Worm (Caenorhabditis elegans): ENCODE results near the gene T06D8.10.

Gene T06D8.10

ce11 chrII:11221771-11222355 lies 25.5 kb downstream of the T06D8.10 start, which contains the start of gene plpr-1:
Gene plpr-1, plus strand, starts transcription at chrII:11222305.
- TF ChIP-seq ets-7 (tag; optimal IDR thresholded peaks at IDR 0.05): no peak
- TF ChIP-seq tbx-11 (GFP tag; IDR thresholded peaks at IDR 0.05): no peak
- TF ChIP-seq hmbx-1 (tag; optimal IDR thresholded peaks at IDR 0.05): no peak
- TF ChIP-seq tra-4 (tag; optimal IDR thresholded peaks at IDR 0.05): no peak
- TF ChIP-seq sea-1 (GFP tag; conservative IDR thresholded peaks at IDR 0.05): no peak
- TF ChIP-seq scrt-1 (GFP tag; IDR thresholded peaks at IDR 0.05): no peak
- no peak for TF ChIP-seq B0310.2 (tag; optimal IDR thresholded peaks at IDR 0.05)
- no peak for TF ChIP-seq F13C5.2 (tag; optimal IDR thresholded peaks at IDR 0.05)
- no peak for TF ChIP-seq ceh-13 (GFP tag; optimal IDR thresholded peaks at IDR 0.05)
- TF ChIP-seq ama-1 (optimal IDR thresholded peaks at IDR 0.05): no peak
- no peak for TF ChIP-seq aly-1 (tag; optimal IDR thresholded peaks at IDR 0.05)
- no peak for TF ChIP-seq pes-1 (GFP tag; IDR thresholded peaks at IDR 0.05)
- no peak for TF ChIP-seq hmg-4 (GFP tag; optimal IDR thresholded peaks at IDR 0.05)
- no peak for TF ChIP-seq tbx-37 (GFP tag; conservative IDR thresholded peaks at IDR 0.05)
- no peak for TF ChIP-seq ceh-36 (tag; optimal IDR thresholded peaks at IDR 0.05)
- TF ChIP-seq flt-1 (GFP tag; IDR thresholded peaks at IDR 0.05): no peak

- no peak for TF ChIP-seq tbx-37 (GFP tag; conservative IDR thresholded peaks at IDR 0.05)
- no peak for TF ChIP-seq pes-1 (GFP tag; IDR thresholded peaks at IDR 0.05)
- no peak for TF ChIP-seq ama-1 (optimal IDR thresholded peaks at IDR 0.05)
- TF ChIP-seq tra-4 (tag; optimal IDR thresholded peaks at IDR 0.05): no peak
- no peak for TF ChIP-seq hnd-1 (tag; optimal IDR thresholded peaks at IDR 0.05)
- TF ChIP-seq aly-1 (tag; optimal IDR thresholded peaks at IDR 0.05): no peak
- TF ChIP-seq tbx-11 (GFP tag; IDR thresholded peaks at IDR 0.05): no peak
- no peak for TF ChIP-seq ceh-13 (GFP tag; optimal IDR thresholded peaks at IDR 0.05)
- no peak for TF ChIP-seq hmg-4 (GFP tag; optimal IDR thresholded peaks at IDR 0.05)
- TF ChIP-seq B0310.2 (tag; optimal IDR thresholded peaks at IDR 0.05): no peak
- no peak for TF ChIP-seq flt-1 (GFP tag; IDR thresholded peaks at IDR 0.05)
- no peak for TF ChIP-seq scrt-1 (GFP tag; IDR thresholded peaks at IDR 0.05)
- TF ChIP-seq hmbx-1 (tag; optimal IDR thresholded peaks at IDR 0.05): no peak
- no peak for TF ChIP-seq F13C5.2 (tag; optimal IDR thresholded peaks at IDR 0.05)
- TF ChIP-seq ets-7 (tag; optimal IDR thresholded peaks at IDR 0.05): no peak
- TF ChIP-seq sea-1 (GFP tag; conservative IDR thresholded peaks at IDR 0.05): no peak
- TF ChIP-seq ceh-36 (tag; optimal IDR thresholded peaks at IDR 0.05): no peak
Measured at ce11 chrII:11205783-11206182, 41.5 kb downstream of the T06D8.10 start.

DNA sequence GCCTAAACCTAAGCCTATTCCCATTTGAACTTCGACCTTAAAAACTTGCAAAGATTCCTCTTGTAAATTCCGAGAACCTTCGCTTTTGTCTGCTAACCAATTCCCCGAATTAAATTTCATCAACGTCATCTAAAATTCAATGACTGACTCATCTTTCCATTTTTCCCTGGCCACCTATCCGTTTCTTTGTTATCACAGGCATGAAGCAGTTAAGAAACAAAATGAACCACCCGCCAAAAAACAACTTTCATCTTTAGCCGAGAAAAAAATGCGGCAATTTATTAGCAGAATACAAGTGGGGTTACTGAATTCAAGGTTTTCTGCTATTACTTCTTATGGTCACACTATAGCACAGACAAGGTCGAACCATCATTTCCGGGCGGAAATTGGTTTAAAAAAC lies 42.6 kb downstream of the T06D8.10 start:
- TF ChIP-seq aly-1 (tag; optimal IDR thresholded peaks at IDR 0.05) (no peak), hmg-4 (GFP tag; optimal IDR thresholded peaks at IDR 0.05) (no peak), tbx-37 (GFP tag; conservative IDR thresholded peaks at IDR 0.05) (no peak)

- TF ChIP-seq ceh-13 (GFP tag; optimal IDR thresholded peaks at IDR 0.05): no peak
- no peak for TF ChIP-seq scrt-1 (GFP tag; IDR thresholded peaks at IDR 0.05)
- TF ChIP-seq aly-1 (tag; optimal IDR thresholded peaks at IDR 0.05): no peak
- TF ChIP-seq hnd-1 (tag; optimal IDR thresholded peaks at IDR 0.05): no peak
- no peak for TF ChIP-seq tra-4 (tag; optimal IDR thresholded peaks at IDR 0.05)
- no peak for TF ChIP-seq sea-1 (GFP tag; conservative IDR thresholded peaks at IDR 0.05)
- no peak for TF ChIP-seq flt-1 (GFP tag; IDR thresholded peaks at IDR 0.05)
Measured at ce11 chrII:11202581-11203271, 44.6 kb downstream of the T06D8.10 start, which contains the start of gene srap-1. Gene srap-1, plus strand, starts transcription at chrII:11203221.

DNA sequence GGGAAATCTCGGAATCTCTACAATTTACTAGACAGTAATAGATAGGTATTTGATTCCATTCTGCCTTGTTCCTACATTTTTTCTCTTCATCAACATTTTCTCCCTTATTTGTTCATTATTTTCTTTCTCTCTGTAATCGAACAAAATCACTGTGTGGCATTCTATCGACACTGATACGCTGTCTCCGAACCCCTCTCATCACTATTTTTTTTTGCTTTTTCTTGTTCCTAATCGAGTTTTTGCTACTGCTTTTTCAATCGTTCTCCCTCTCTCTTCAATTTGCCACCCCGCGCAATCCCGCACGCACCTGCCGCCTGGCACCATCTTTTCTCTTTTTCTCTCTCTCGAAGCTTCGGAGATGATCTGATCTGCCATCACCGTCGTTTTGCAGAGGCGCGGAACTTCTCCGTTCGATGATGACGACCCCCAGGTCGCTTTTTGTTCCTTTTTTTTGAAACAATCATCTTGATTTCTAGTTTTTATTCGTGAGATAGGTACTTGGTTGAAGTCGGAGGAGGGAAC lies 47.0 kb downstream of the T06D8.10 start:
- no peak for TF ChIP-seq flt-1 (GFP tag; IDR thresholded peaks at IDR 0.05)
- TF ChIP-seq tbx-11 (GFP tag; IDR thresholded peaks at IDR 0.05): no peak
- no peak for TF ChIP-seq scrt-1 (GFP tag; IDR thresholded peaks at IDR 0.05)
- no peak for TF ChIP-seq hmg-4 (GFP tag; optimal IDR thresholded peaks at IDR 0.05)
- no peak for TF ChIP-seq hmbx-1 (tag; optimal IDR thresholded peaks at IDR 0.05)
- no peak for TF ChIP-seq tbx-37 (GFP tag; conservative IDR thresholded peaks at IDR 0.05)
- TF ChIP-seq ama-1 (optimal IDR thresholded peaks at IDR 0.05): no peak
- no peak for TF ChIP-seq pes-1 (GFP tag; IDR thresholded peaks at IDR 0.05)
- TF ChIP-seq tra-4 (tag; optimal IDR thresholded peaks at IDR 0.05): no peak
- TF ChIP-seq sea-1 (GFP tag; conservative IDR thresholded peaks at IDR 0.05): no peak
- TF ChIP-seq B0310.2 (tag; optimal IDR thresholded peaks at IDR 0.05): no peak
- no peak for TF ChIP-seq F13C5.2 (tag; optimal IDR thresholded peaks at IDR 0.05)

DNA sequence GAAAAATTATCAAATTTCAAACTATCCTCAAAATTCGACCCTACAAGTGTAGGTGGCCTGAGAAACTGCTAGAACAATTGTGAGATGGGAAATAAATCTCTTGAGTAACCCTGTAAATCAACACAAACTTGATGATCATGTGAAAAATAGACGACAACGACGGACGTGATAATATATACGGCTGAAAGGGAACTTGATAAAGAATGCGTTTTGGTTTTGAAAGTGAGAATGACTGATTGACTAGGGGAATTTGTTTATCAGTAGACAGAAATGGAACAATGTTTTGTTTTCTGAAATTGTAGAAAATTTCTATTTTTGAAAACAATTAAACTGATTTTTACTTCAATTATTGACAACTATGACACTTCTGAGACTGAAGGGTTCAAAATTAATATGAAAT lies 53.8 kb downstream of the T06D8.10 start:
- no peak for TF ChIP-seq ceh-13 (GFP tag; optimal IDR thresholded peaks at IDR 0.05)
- no peak for TF ChIP-seq tbx-37 (GFP tag; conservative IDR thresholded peaks at IDR 0.05)
- TF ChIP-seq scrt-1 (GFP tag; IDR thresholded peaks at IDR 0.05): no peak
- TF ChIP-seq hmg-4 (GFP tag; optimal IDR thresholded peaks at IDR 0.05): no peak
- TF ChIP-seq tra-4 (tag; optimal IDR thresholded peaks at IDR 0.05): no peak
- TF ChIP-seq ets-7 (tag; optimal IDR thresholded peaks at IDR 0.05): no peak
- TF ChIP-seq pes-1 (GFP tag; IDR thresholded peaks at IDR 0.05): no peak
- TF ChIP-seq B0310.2 (tag; optimal IDR thresholded peaks at IDR 0.05): no peak
- no peak for TF ChIP-seq hnd-1 (tag; optimal IDR thresholded peaks at IDR 0.05)
- TF ChIP-seq ama-1 (optimal IDR thresholded peaks at IDR 0.05): no peak
- no peak for TF ChIP-seq sea-1 (GFP tag; conservative IDR thresholded peaks at IDR 0.05)
- no peak for TF ChIP-seq F13C5.2 (tag; optimal IDR thresholded peaks at IDR 0.05)
- TF ChIP-seq hmbx-1 (tag; optimal IDR thresholded peaks at IDR 0.05): no peak
- no peak for TF ChIP-seq flt-1 (GFP tag; IDR thresholded peaks at IDR 0.05)
- no peak for TF ChIP-seq aly-1 (tag; optimal IDR thresholded peaks at IDR 0.05)
- TF ChIP-seq tbx-11 (GFP tag; IDR thresholded peaks at IDR 0.05): no peak

ce11 chrII:11192488-11192887 lies 54.8 kb downstream of the T06D8.10 start:
- TF ChIP-seq scrt-1 (GFP tag; IDR thresholded peaks at IDR 0.05) (no peak), sea-1 (GFP tag; conservative IDR thresholded peaks at IDR 0.05) (no peak), hmbx-1 (tag; optimal IDR thresholded peaks at IDR 0.05) (no peak), ama-1 (optimal IDR thresholded peaks at IDR 0.05) (no peak), flt-1 (GFP tag; IDR thresholded peaks at IDR 0.05) (no peak)
